Worm (Caenorhabditis elegans): ENCODE data around the gene ubc-26.

ubc-26 gene

ce11 chrII:2927533-2927932 lies 27.4 kb upstream of the ubc-26 start, which contains the start of the genes ZK355.3 and ZK355.8:
ZK355.3 (minus strand) TSS chrII:2927633.
ZK355.8 (plus strand) TSS chrII:2927804.
- no peak for TF ChIP-seq mdl-1 (tag; optimal IDR thresholded peaks at IDR 0.05)
- no peak for TF ChIP-seq mab-5 (tag; optimal IDR thresholded peaks at IDR 0.05)
- TF ChIP-seq unc-62 (GFP tag; optimal IDR thresholded peaks at IDR 0.05): no peak
- no peak for TF ChIP-seq nhr-25 (tag; optimal IDR thresholded peaks at IDR 0.05)
- no peak for TF ChIP-seq elt-1 (tag; optimal IDR thresholded peaks at IDR 0.05)
- TF ChIP-seq ztf-1 (GFP tag; conservative IDR thresholded peaks at IDR 0.05): no peak
- no peak for TF ChIP-seq nhr-11 (tag; optimal IDR thresholded peaks at IDR 0.05)
- no peak for TF ChIP-seq lin-39 (tag; optimal IDR thresholded peaks at IDR 0.05)

ce11 chrII:2925806-2926558 lies 25.8 kb upstream of the ubc-26 start:
- TF ChIP-seq nhr-11 (tag; optimal IDR thresholded peaks at IDR 0.05): no peak
- TF ChIP-seq aly-2 (tag; optimal IDR thresholded peaks at IDR 0.05): no peak
- no peak for TF ChIP-seq lin-39 (tag; optimal IDR thresholded peaks at IDR 0.05)
- no peak for TF ChIP-seq elt-1 (tag; optimal IDR thresholded peaks at IDR 0.05)
- no peak for TF ChIP-seq unc-55 (GFP tag; optimal IDR thresholded peaks at IDR 0.05)
- TF ChIP-seq sma-9 (GFP tag; optimal IDR thresholded peaks at IDR 0.05): no peak
- no peak for TF ChIP-seq sma-9 (tag; optimal IDR thresholded peaks at IDR 0.05)
- no peak for TF ChIP-seq zag-1 (tag; optimal IDR thresholded peaks at IDR 0.05)
- TF ChIP-seq nhr-25 (tag; optimal IDR thresholded peaks at IDR 0.05): no peak
- TF ChIP-seq alr-1 (tag; optimal IDR thresholded peaks at IDR 0.05): no peak
- no peak for TF ChIP-seq ama-1 (optimal IDR thresholded peaks at IDR 0.05)
- TF ChIP-seq peb-1 (tag; optimal IDR thresholded peaks at IDR 0.05): no peak
- TF ChIP-seq lin-13 (GFP tag; optimal IDR thresholded peaks at IDR 0.05): no peak
- TF ChIP-seq lsy-2 (tag; optimal IDR thresholded peaks at IDR 0.05): no peak

- TF ChIP-seq ztf-4 (tag; optimal IDR thresholded peaks at IDR 0.05) (no peak), nhr-11 (tag; optimal IDR thresholded peaks at IDR 0.05) (no peak), nhr-21 (tag; optimal IDR thresholded peaks at IDR 0.05) (no peak), nhr-10 (tag; optimal IDR thresholded peaks at IDR 0.05) (no peak), gmeb-1 (tag; optimal IDR thresholded peaks at IDR 0.05) (no peak), lin-11 (tag; optimal IDR thresholded peaks at IDR 0.05) (no peak), lsy-2 (tag; optimal IDR thresholded peaks at IDR 0.05) (no peak), crh-2 (tag; optimal IDR thresholded peaks at IDR 0.05) (no peak), aly-2 (tag; optimal IDR thresholded peaks at IDR 0.05) (no peak), R02D3.7 (tag; optimal IDR thresholded peaks at IDR 0.05) (no peak), unc-39 (tag; optimal IDR thresholded peaks at IDR 0.05) (no peak), ama-1 (optimal IDR thresholded peaks at IDR 0.05) (no peak), elt-1 (tag; optimal IDR thresholded peaks at IDR 0.05) (no peak)
These were observed 24.9 kb upstream of the ubc-26 start for ce11 chrII:2925032-2925431.

ce11 chrII:2923617-2924016 lies 23.5 kb upstream of the ubc-26 start, which contains the start of gene ZK355.2:
ZK355.2 (plus strand) TSS chrII:2923917.
- TF ChIP-seq fos-1 (tag; optimal IDR thresholded peaks at IDR 0.05) (peak; percentile 5), nhr-21 (tag; optimal IDR thresholded peaks at IDR 0.05) (no peak)

ce11 chrII:2922782-2923181 lies 22.6 kb upstream of the ubc-26 start:
- no peak for TF ChIP-seq elt-3 (tag; optimal IDR thresholded peaks at IDR 0.05)
- no peak for TF ChIP-seq nhr-12 (tag; optimal IDR thresholded peaks at IDR 0.05)
- no peak for TF ChIP-seq ceh-82 (tag; optimal IDR thresholded peaks at IDR 0.05)
- no peak for TF ChIP-seq peb-1 (tag; optimal IDR thresholded peaks at IDR 0.05)
- no peak for TF ChIP-seq fos-1 (tag; optimal IDR thresholded peaks at IDR 0.05)
- TF ChIP-seq gmeb-1 (tag; optimal IDR thresholded peaks at IDR 0.05): no peak
- no peak for TF ChIP-seq nhr-77 (tag; optimal IDR thresholded peaks at IDR 0.05)
- TF ChIP-seq nhr-23 (tag; optimal IDR thresholded peaks at IDR 0.05): no peak
- TF ChIP-seq unc-39 (tag; optimal IDR thresholded peaks at IDR 0.05): no peak
- TF ChIP-seq ztf-4 (tag; optimal IDR thresholded peaks at IDR 0.05): no peak
- no peak for TF ChIP-seq sem-4 (tag; optimal IDR thresholded peaks at IDR 0.05)
- TF ChIP-seq nhr-25 (tag; optimal IDR thresholded peaks at IDR 0.05): no peak
- no peak for TF ChIP-seq F13H6.1 (tag; optimal IDR thresholded peaks at IDR 0.05)
- TF ChIP-seq nhr-237 (tag; optimal IDR thresholded peaks at IDR 0.05): no peak
- TF ChIP-seq mab-5 (tag; optimal IDR thresholded peaks at IDR 0.05): no peak
- TF ChIP-seq lin-11 (tag; optimal IDR thresholded peaks at IDR 0.05): no peak
- no peak for TF ChIP-seq ZK546.5 (tag; optimal IDR thresholded peaks at IDR 0.05)
- no peak for TF ChIP-seq crh-2 (tag; optimal IDR thresholded peaks at IDR 0.05)
- no peak for TF ChIP-seq nhr-10 (tag; optimal IDR thresholded peaks at IDR 0.05)

Data from whole organism, L2 larva.